Worm (Caenorhabditis elegans) whole organism, L2 larva: Measurements from ENCODE around the gene R08C7.4.

Experiments
- R02D3.7 ChIP-seq: fragments of 150-350 bp; optimal IDR thresholded peaks from 2 replicates; lab custom pipeline; 2014; ENCODE audit warnings: missing biosample characterization, missing genetic modification characterization
- ama-1 ChIP-seq: fragments of 150-350 bp; optimal IDR thresholded peaks from 2 replicates; lab custom pipeline; 2018; ENCODE audit warnings: inconsistent platforms
- fos-1 ChIP-seq: fragments of 150-350 bp; optimal IDR thresholded peaks from 2 replicates; lab custom pipeline; 2014; ENCODE audit warnings: missing biosample characterization, missing genetic modification characterization
- lin-39 ChIP-seq: fragments of 150-350 bp; optimal IDR thresholded peaks from 2 replicates; lab custom pipeline; 2014; ENCODE audit warnings: missing biosample characterization, missing genetic modification reagents, missing genetic modification characterization
- lsy-2 ChIP-seq, 2 experiments: fragments of 150-350 bp in 1 of 2; sonication (generic microtip) in 1 of 2; optimal IDR thresholded peaks; 2 replicates each; lab custom pipeline; 2014 to 2017; ENCODE audit warnings: missing biosample characterization in 2 of 2, missing genetic modification characterization in 2 of 2
- nhr-10 ChIP-seq: sonication (generic microtip); optimal IDR thresholded peaks from 2 replicates; lab custom pipeline; 2017; ENCODE audit warnings: missing biosample characterization, missing genetic modification characterization
- skn-1 ChIP-seq: sonication (generic microtip); optimal IDR thresholded peaks from 2 replicates; lab custom pipeline; 2017; ENCODE audit warnings: missing biosample characterization, missing genetic modification characterization
- snpc-4 ChIP-seq: fragments of 150-350 bp; optimal IDR thresholded peaks from 2 replicates; lab custom pipeline; 2014; ENCODE audit warnings: missing biosample characterization, missing genetic modification characterization
- zag-1 ChIP-seq: fragments of 150-350 bp; optimal IDR thresholded peaks from 2 replicates; lab custom pipeline; 2014; ENCODE audit warnings: missing biosample characterization, missing genetic modification characterization
- ztf-11 ChIP-seq: sonication (generic microtip); optimal IDR thresholded peaks from 2 replicates; lab custom pipeline; 2017; ENCODE audit warnings: missing biosample characterization, missing genetic modification characterization

DNA sequence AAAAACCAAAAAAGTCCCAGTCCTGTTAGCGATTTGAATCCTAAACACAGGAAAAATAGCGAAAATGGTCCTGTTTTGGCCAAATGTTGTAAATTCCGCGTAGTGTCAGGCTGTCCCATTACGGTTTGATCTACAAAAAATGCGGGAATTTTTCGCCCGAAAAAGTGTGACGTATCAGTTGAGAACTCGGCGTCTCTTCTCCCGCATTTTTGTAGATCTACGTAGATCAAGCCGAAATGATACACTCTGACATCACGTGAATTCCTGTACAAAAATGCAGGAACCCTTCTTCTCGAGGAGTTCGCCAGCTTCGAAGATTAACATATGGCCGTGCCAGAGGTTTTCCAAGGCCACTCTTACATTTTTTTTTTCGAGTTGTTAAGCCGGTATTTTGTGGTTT is 39.3 kb upstream of the R08C7.4 start:
- TF ChIP-seq skn-1 (tag; lab: Kevin White, UChicago) (no peak), ztf-11 (tag; lab: Kevin White, UChicago) (no peak), nhr-10 (tag; lab: Kevin White, UChicago) (no peak), ama-1 (lab: Kevin White, UChicago) (no peak), lin-39 (no peak), R02D3.7 (tag; lab: Kevin White, UChicago) (no peak), lsy-2 (tag; optimal IDR thresholded peaks at IDR 0.05; lab: Kevin White, UChicago) (no peak), snpc-4 (tag; lab: Kevin White, UChicago) (no peak), zag-1 (no peak), fos-1 (no peak)
